Fruit fly (Drosophila melanogaster): ENCODE results near the gene Eaat1.

The Eaat1 gene

DNA sequence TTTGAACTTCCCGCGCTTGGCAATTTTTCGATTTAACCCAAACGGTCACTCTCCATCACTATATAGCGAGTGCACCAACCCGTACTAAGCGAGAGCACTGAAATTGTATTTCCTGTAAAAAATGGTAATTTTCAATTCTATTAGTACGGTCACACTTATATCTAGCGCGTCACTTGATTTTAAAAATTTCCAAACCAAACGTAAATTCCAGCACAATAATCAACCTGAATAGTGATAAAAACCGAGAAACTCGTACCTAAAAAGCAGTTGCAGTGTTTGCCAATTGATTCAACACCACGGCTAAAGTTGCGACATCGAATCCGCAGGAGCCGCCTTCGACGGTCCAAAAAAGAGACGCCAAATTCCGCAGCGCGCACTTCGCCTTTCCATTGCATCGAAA lies 2.7 kb upstream of the Eaat1 start, which contains the start of gene Cks30A (continued):
- no peak for TF ChIP-seq mirr (GFP tag; optimal IDR thresholded peaks at IDR 0.05)
- TF ChIP-seq chif (GFP tag; optimal IDR thresholded peaks at IDR 0.05), result no peak
- TF ChIP-seq CG10959 (GFP tag; IDR thresholded peaks at IDR 0.05), result no peak
- no peak for TF ChIP-seq Atf3 (GFP tag; optimal IDR thresholded peaks at IDR 0.05)
- TF ChIP-seq B-H2 (GFP tag; optimal IDR thresholded peaks at IDR 0.05), result no peak
- TF ChIP-seq oc (tag; optimal IDR thresholded peaks at IDR 0.05), result no peak
- TF ChIP-seq Ets65A (GFP tag), result peak; percentile 94
- TF ChIP-seq HLHmδ (GFP tag; optimal IDR thresholded peaks at IDR 0.05), result no peak
- no peak for TF ChIP-seq vfl (GFP tag; optimal IDR thresholded peaks at IDR 0.05)
- no peak for TF ChIP-seq mam (GFP tag; optimal IDR thresholded peaks at IDR 0.05)
- TF ChIP-seq HmgD (GFP tag; optimal IDR thresholded peaks at IDR 0.05), result peak; percentile 75
- TF ChIP-seq tgo (GFP tag; IDR thresholded peaks at IDR 0.05), result no peak
- TF ChIP-seq CG16813 (GFP tag; IDR thresholded peaks at IDR 0.05; ENCODE audit: partially characterized antibody), result peak; percentile 26; the same call in 1 of the 3 replicates
- no peak for TF ChIP-seq CG12219 (GFP tag; optimal IDR thresholded peaks at IDR 0.05)
- no peak for TF ChIP-seq Side (GFP tag; optimal IDR thresholded peaks at IDR 0.05)
- TF ChIP-seq Nf-YB (GFP tag; optimal IDR thresholded peaks at IDR 0.05), result no peak
- no peak for TF ChIP-seq CG18476 (GFP tag; optimal IDR thresholded peaks at IDR 0.05)
- no peak for TF ChIP-seq wek (GFP tag; optimal IDR thresholded peaks at IDR 0.05)
- TF ChIP-seq CG12659 (GFP tag; optimal IDR thresholded peaks at IDR 0.05), result peak; percentile 16
- TF ChIP-seq repo (GFP tag; optimal IDR thresholded peaks at IDR 0.05), result no peak
- peak; percentile 63 for TF ChIP-seq zen (tag; optimal IDR thresholded peaks at IDR 0.05)
- TF ChIP-seq Rx (GFP tag; IDR thresholded peaks at IDR 0.05), result no peak
- no peak for TF ChIP-seq CG11560 (tag; IDR thresholded peaks at IDR 0.05)
- no peak for TF ChIP-seq CG13123 (GFP tag; optimal IDR thresholded peaks at IDR 0.05)
- peak; percentile 15 for TF ChIP-seq hkb (optimal IDR thresholded peaks at IDR 0.05)
- no peak for TF ChIP-seq hkb (GFP tag; IDR thresholded peaks at IDR 0.05)
- TF ChIP-seq CG17186 (GFP tag; optimal IDR thresholded peaks at IDR 0.05), result peak; percentile 58
- TF ChIP-seq maf-S (GFP tag; optimal IDR thresholded peaks at IDR 0.05), result peak; percentile 1
- peak; percentile 57; the same call in 2 of the 3 replicates for TF ChIP-seq CG6791 (GFP tag; IDR thresholded peaks at IDR 0.05; ENCODE audit: partially characterized antibody)
- no peak for TF ChIP-seq NfI (GFP tag; optimal IDR thresholded peaks at IDR 0.05)
- no peak for TF ChIP-seq CG10654 (GFP tag; optimal IDR thresholded peaks at IDR 0.05)
- TF ChIP-seq Ravus (GFP tag; IDR thresholded peaks at IDR 0.05), result no peak
- no peak for TF ChIP-seq sna (GFP tag; IDR thresholded peaks at IDR 0.05; ENCODE audit: partially characterized antibody)
- TF ChIP-seq ham (GFP tag; IDR thresholded peaks at IDR 0.05), result no peak
- no peak for TF ChIP-seq Fer3 (tag; optimal IDR thresholded peaks at IDR 0.05)
- TF ChIP-seq MESR4 (GFP tag; optimal IDR thresholded peaks at IDR 0.05), result peak; percentile 5
- TF ChIP-seq CG11695 (GFP tag; IDR thresholded peaks at IDR 0.05), result no peak
- no peak for TF ChIP-seq lola (GFP tag; optimal IDR thresholded peaks at IDR 0.05)
- TF ChIP-seq CG2116 (GFP tag; optimal IDR thresholded peaks at IDR 0.05), result peak; percentile 59
- peak; percentile 62 for TF ChIP-seq CG10267 (tag; optimal IDR thresholded peaks at IDR 0.05)
- TF ChIP-seq ssp (GFP tag; IDR thresholded peaks at IDR 0.05), result no peak
- TF ChIP-seq Abd-B (GFP tag; optimal IDR thresholded peaks at IDR 0.05), result peak; percentile 20
- peak; percentile 47 for TF ChIP-seq BEAF-32 (GFP tag; optimal IDR thresholded peaks at IDR 0.05)
- TF ChIP-seq trem (tag; optimal IDR thresholded peaks at IDR 0.05), result peak; percentile 70
- TF ChIP-seq Bteb2 (GFP tag; optimal IDR thresholded peaks at IDR 0.05), result no peak
- no peak for TF ChIP-seq CG4820 (GFP tag; optimal IDR thresholded peaks at IDR 0.05)
- TF ChIP-seq CG8388 (GFP tag; optimal IDR thresholded peaks at IDR 0.05), result no peak
- no peak for TF ChIP-seq fu2 (GFP tag; optimal IDR thresholded peaks at IDR 0.05)
- peak; percentile 52 for TF ChIP-seq amos (GFP tag; IDR thresholded peaks at IDR 0.05; ENCODE audit: partially characterized antibody)
- TF ChIP-seq CrebB (tag; optimal IDR thresholded peaks at IDR 0.05), result no peak
- no peak for TF ChIP-seq p53 (GFP tag; optimal IDR thresholded peaks at IDR 0.05)

All from whole organism, embryonic.